Fruit fly (Drosophila melanogaster) whole organism, wandering third instar larva: ENCODE data around the gene Arpc3B.

Experiments
- Abd-B ChIP-seq: fragments of >200 bp; optimal IDR thresholded peaks from 2 replicates; lab custom pipeline; 2017; ENCODE audit warnings: missing biosample characterization, missing genetic modification characterization
- CG32264 ChIP-seq: fragments of 200-800 bp; sonication (Bioruptor generic); optimal IDR thresholded peaks from 2 replicates; lab custom pipeline; 2016; ENCODE audit warnings: missing biosample characterization, missing genetic modification characterization
- CG9705 ChIP-seq: fragments of 200-800 bp; sonication (Bioruptor generic); optimal IDR thresholded peaks from 2 replicates; lab custom pipeline; 2018; ENCODE audit warnings: missing biosample characterization, mild to moderate bottlenecking, missing genetic modification characterization
- CrebA ChIP-seq: fragments of 200-800 bp; sonication (Bioruptor generic); optimal IDR thresholded peaks from 2 replicates; lab custom pipeline; 2016; ENCODE audit warnings: missing biosample characterization, mild to moderate bottlenecking, missing genetic modification characterization, borderline replicate concordance
- Dfd ChIP-seq: fragments of >200 bp; optimal IDR thresholded peaks from 2 replicates; lab custom pipeline; 2017; ENCODE audit warnings: missing biosample characterization, missing genetic modification characterization
- Dif ChIP-seq: fragments of 200-275, 200-300 bp; sonication (Bioruptor generic); optimal IDR thresholded peaks from 2 replicates; lab custom pipeline; 2018; ENCODE audit warnings: missing biosample characterization, missing genetic modification characterization; ENCODE audit not compliant: partially characterized antibody
- GATAd ChIP-seq: sonication (Bioruptor generic); optimal IDR thresholded peaks from 2 replicates; lab custom pipeline; 2016; ENCODE audit warnings: missing biosample characterization, missing genetic modification characterization
- HLH106 ChIP-seq: fragments of 200-800 bp; optimal IDR thresholded peaks from 3 replicates; lab custom pipeline; 2019; ENCODE audit warnings: missing biosample characterization, mild to moderate bottlenecking, missing genetic modification characterization, moderate library complexity
- Hnf4 ChIP-seq: fragments of 200-800 bp; sonication (Bioruptor generic); optimal IDR thresholded peaks from 2 replicates; lab custom pipeline; 2016; ENCODE audit warnings: missing biosample characterization, mild to moderate bottlenecking, missing genetic modification characterization
- Hr78 ChIP-seq: fragments of >200 bp; optimal IDR thresholded peaks from 2 replicates; lab custom pipeline; 2017; ENCODE audit warnings: missing biosample characterization, missing genetic modification characterization
- Hr83 ChIP-seq: fragments of 200-300 bp; sonication (Bioruptor generic); optimal IDR thresholded peaks from 2 replicates; lab custom pipeline; 2016; ENCODE audit warnings: missing biosample characterization, mild to moderate bottlenecking, missing genetic modification characterization, moderate library complexity; ENCODE audit not compliant: poor library complexity, severe bottlenecking
- Jra ChIP-seq: sonication (Bioruptor generic); optimal IDR thresholded peaks from 2 replicates; lab custom pipeline; 2016; ENCODE audit warnings: missing biosample characterization, missing genetic modification characterization
- Mio ChIP-seq: sonication (Bioruptor generic); optimal IDR thresholded peaks from 2 replicates; lab custom pipeline; 2016; ENCODE audit warnings: missing biosample characterization, missing genetic modification characterization
- Myc ChIP-seq: fragments of >200 bp; optimal IDR thresholded peaks from 2 replicates; lab custom pipeline; 2017
- N ChIP-seq: fragments of >200 bp; optimal IDR thresholded peaks from 2 replicates; lab custom pipeline; 2018; ENCODE audit warnings: missing biosample characterization, missing external identifiers, missing genetic modification characterization
- OdsH ChIP-seq: fragments of 200-800 bp; sonication (Bioruptor generic); optimal IDR thresholded peaks from 2 replicates; lab custom pipeline; 2016; ENCODE audit warnings: missing biosample characterization, mild to moderate bottlenecking, missing genetic modification characterization
- Sp1 ChIP-seq: fragments of 200-800 bp; sonication (Bioruptor generic); optimal IDR thresholded peaks from 3 replicates; lab custom pipeline; 2019; ENCODE audit warnings: missing biosample characterization, mild to moderate bottlenecking, missing genetic modification characterization, moderate library complexity
- Vsx2 ChIP-seq: fragments of 200-300, 225-300 bp; sonication (Bioruptor generic); optimal IDR thresholded peaks from 2 replicates; lab custom pipeline; 2018; ENCODE audit warnings: missing biosample characterization, missing genetic modification characterization; ENCODE audit not compliant: partially characterized antibody
- br ChIP-seq: fragments of 200-800 bp; sonication (Bioruptor generic); optimal IDR thresholded peaks from 2 replicates; lab custom pipeline; 2016; ENCODE audit warnings: missing biosample characterization, missing genetic modification characterization
- brk ChIP-seq: fragments of 200-800 bp; sonication (Bioruptor generic); optimal IDR thresholded peaks from 2 replicates; lab custom pipeline; 2016; ENCODE audit warnings: missing biosample characterization, mild to moderate bottlenecking, missing genetic modification characterization
- dl ChIP-seq, 2 experiments: fragments of 175-275, 200-275 bp in 1 of 2; fragments of 200-275 bp in 1 of 2; sonication (Bioruptor generic); optimal IDR thresholded peaks; lab custom pipeline; 2018; ENCODE audit warnings: mild to moderate bottlenecking in 2 of 2, missing biosample characterization in 2 of 2, missing genetic modification characterization in 2 of 2, moderate library complexity in 2 of 2; ENCODE audit not compliant: partially characterized antibody in 2 of 2, insufficient read depth in 1 of 2
- dmrt93B ChIP-seq: fragments of 200-800 bp; sonication (Bioruptor generic); optimal IDR thresholded peaks from 2 replicates; lab custom pipeline; 2018; ENCODE audit warnings: missing biosample characterization, mild to moderate bottlenecking, missing genetic modification characterization
- dsf ChIP-seq: sonication (Bioruptor generic); optimal IDR thresholded peaks from 2 replicates; lab custom pipeline; 2016; ENCODE audit warnings: missing biosample characterization, missing genetic modification characterization, borderline replicate concordance
- ey ChIP-seq: fragments of 200-800 bp; sonication (Bioruptor generic); optimal IDR thresholded peaks from 2 replicates; lab custom pipeline; 2016; ENCODE audit warnings: missing biosample characterization, missing genetic modification characterization
- foxo ChIP-seq, 2 experiments: fragments of 200-800 bp; sonication (Bioruptor generic); optimal IDR thresholded peaks; 2 replicates in 1 of 2; 3 replicates in 1 of 2; lab custom pipeline; 2016 to 2017; ENCODE audit warnings: missing biosample characterization in 2 of 2, missing genetic modification characterization in 2 of 2
- fru ChIP-seq: fragments of 200-800 bp; sonication (Bioruptor generic); optimal IDR thresholded peaks from 3 replicates; lab custom pipeline; 2016; ENCODE audit warnings: missing biosample characterization, mild to moderate bottlenecking, missing genetic modification characterization
- h ChIP-seq: fragments of 200-800 bp; sonication (Bioruptor generic); optimal IDR thresholded peaks from 3 replicates; lab custom pipeline; 2016; ENCODE audit warnings: missing biosample characterization, mild to moderate bottlenecking, missing genetic modification characterization
- lola ChIP-seq: fragments of >200 bp; optimal IDR thresholded peaks from 2 replicates; lab custom pipeline; 2017; ENCODE audit warnings: missing biosample characterization, missing genetic modification characterization
- psq ChIP-seq: fragments of 200-800 bp; sonication (Bioruptor generic); optimal IDR thresholded peaks from 3 replicates; lab custom pipeline; 2017; ENCODE audit warnings: missing biosample characterization, mild to moderate bottlenecking, missing genetic modification characterization, moderate library complexity
- rgr ChIP-seq: fragments of 200-800 bp; sonication (Bioruptor generic); optimal IDR thresholded peaks from 3 replicates; lab custom pipeline; 2016; ENCODE audit warnings: missing biosample characterization, mild to moderate bottlenecking, missing genetic modification characterization
- woc ChIP-seq: sonication (Bioruptor generic); optimal IDR thresholded peaks from 2 replicates; lab custom pipeline; 2016; ENCODE audit warnings: missing biosample characterization, mild to moderate bottlenecking, missing genetic modification characterization

The Arpc3B gene

DNA sequence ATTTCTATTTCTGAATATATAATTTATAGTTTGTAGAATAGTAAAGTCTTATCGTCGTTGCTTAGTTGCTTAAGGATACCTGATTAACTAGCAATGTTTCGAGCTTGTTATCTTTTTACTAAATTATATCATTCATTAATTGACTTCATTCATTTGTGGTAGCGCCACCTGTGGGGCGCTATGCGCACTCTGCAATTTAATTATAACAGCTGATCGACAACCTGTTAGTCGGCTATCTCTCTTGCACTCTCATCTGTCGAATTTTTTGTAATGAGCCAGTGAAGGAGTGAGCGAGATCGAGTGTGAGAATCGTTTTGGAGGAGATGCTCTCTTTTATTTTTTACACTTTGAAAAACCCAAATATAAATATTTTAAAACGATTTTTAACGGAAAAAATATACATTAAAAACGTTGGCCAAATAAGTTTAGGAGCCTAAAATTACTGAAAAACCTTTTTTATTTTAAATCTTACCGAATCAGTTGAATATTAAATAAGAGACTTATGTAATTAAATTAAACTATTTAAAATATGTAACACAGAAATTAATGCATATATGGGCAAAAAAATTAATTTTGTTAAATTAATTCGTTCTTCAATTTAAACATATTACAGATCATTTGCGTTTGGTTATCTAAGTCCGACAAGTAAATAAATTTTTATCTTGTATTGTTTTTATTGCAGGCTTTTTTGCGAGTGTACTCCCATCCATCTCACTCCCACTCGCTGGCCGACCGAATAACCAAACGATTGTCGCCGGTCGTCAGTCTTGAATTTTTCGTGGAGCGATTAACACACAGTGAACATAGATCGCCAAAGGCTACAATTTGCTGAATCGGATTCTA is 14.4 kb downstream of the Arpc3B start, which contains the start of the genes CG16700 and CG4991:
Gene CG16700, plus strand, starts transcription at position 793 of the 843 bp plus-strand sequence.
Gene CG4991, plus strand, starts transcription at position 793 of the 843 bp plus-strand sequence.
- TF ChIP-seq foxo (GFP tag; optimal IDR thresholded peaks at IDR 0.05; lab: Kevin White, UChicago) (peak in 1 of 2 experiments; percentile 82), dl (GFP tag; optimal IDR thresholded peaks at IDR 0.05; lab: Kevin White, UChicago; ENCODE audit: insufficient read depth in 1 of 2, partially characterized antibody in 2 of 2) (peak in 1 of 2 experiments; percentile 4), CrebA (GFP tag; lab: Kevin White, UChicago) (no peak), CG32264 (no peak), N (GFP tag; lab: Kevin White, UChicago) (no peak), Dif (peak; percentile 1), Hr83 (GFP tag; lab: Kevin White, UChicago) (peak; percentile 6), Sp1 (GFP tag; lab: Kevin White, UChicago) (peak; percentile 91), lola (GFP tag; lab: Kevin White, UChicago) (no peak), dmrt93B (GFP tag; lab: Kevin White, UChicago) (peak; percentile 80), Vsx2 (GFP tag; lab: Kevin White, UChicago) (peak; percentile 31), brk (no peak), Hr78 (no peak), Jra (GFP tag; lab: Kevin White, UChicago) (peak; percentile 29), GATAd (GFP tag; lab: Kevin White, UChicago) (peak; percentile 26), woc (peak; percentile 62), Mio (GFP tag; lab: Kevin White, UChicago) (no peak), fru (GFP tag; lab: Kevin White, UChicago) (peak; percentile 71), dsf (GFP tag; lab: Kevin White, UChicago) (no peak), CG9705 (GFP tag; lab: Kevin White, UChicago) (peak; percentile 45), psq (GFP tag; lab: Kevin White, UChicago) (peak; percentile 74), rgr (GFP tag; lab: Kevin White, UChicago) (peak; percentile 66), ey (GFP tag; lab: Kevin White, UChicago) (peak; percentile 48), OdsH (GFP tag; lab: Kevin White, UChicago) (peak; percentile 77), h (peak; percentile 62), Dfd (GFP tag; lab: Kevin White, UChicago) (no peak), HLH106 (tag; lab: Kevin White, UChicago) (peak; percentile 91)
- TF ChIP-seq, all 38 proteins: peak for 18

DNA sequence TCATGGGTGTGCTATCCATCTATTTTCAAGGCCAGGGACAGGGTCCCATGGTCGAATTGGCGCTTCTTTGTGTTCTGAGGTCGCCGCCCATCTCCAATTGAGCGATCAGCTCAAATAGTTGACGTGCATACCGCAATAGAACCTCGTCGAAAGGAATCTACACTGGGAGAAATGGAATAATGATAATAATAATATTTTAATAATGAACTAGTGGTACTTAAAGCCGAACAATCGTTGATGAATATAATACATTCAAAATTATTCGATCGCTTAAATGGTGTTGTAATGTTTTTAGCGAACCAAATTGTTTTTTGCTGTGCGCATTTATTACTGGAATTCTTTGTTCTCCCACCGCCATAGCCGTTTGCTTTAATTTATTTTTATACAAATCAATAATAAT is 15.1 kb downstream of the Arpc3B start:
- TF ChIP-seq Jra (GFP tag; lab: Kevin White, UChicago) (no peak), foxo (GFP tag; optimal IDR thresholded peaks at IDR 0.05; lab: Kevin White, UChicago) (peak in 1 of 2 experiments; percentile 15), HLH106 (tag; lab: Kevin White, UChicago) (peak; percentile 27)

DNA sequence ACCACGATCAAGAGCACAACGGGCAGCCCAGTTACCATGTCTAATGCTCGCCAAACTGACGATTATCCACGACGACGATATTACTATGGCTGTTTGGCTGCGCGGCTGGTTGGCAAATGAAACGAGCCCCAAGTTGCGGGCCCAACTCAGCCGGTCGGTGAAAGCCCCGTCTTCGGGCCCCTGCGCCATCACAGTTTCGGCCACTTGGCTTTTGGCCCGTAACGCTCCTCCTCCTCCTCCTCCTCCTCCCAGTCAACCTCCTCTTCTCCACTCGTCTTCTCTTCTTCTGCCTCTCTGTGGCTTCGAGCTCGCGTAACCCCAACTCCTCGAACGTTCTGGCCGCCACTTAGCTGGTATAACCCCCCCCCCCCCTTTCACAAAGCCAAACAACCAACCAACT is 18.1 kb downstream of the Arpc3B start, which contains the start of gene CG8945:
Gene CG8945, minus strand, starts transcription at position 101 of the 400 bp plus-strand sequence.
- no peak for TF ChIP-seq dmrt93B (GFP tag; lab: Kevin White, UChicago)
- no peak for TF ChIP-seq psq (GFP tag; lab: Kevin White, UChicago)
- no peak for TF ChIP-seq Myc
- no peak for TF ChIP-seq OdsH (GFP tag; lab: Kevin White, UChicago)
- TF ChIP-seq Vsx2 (GFP tag; lab: Kevin White, UChicago) = no peak
- TF ChIP-seq Abd-B = no peak
- no peak for TF ChIP-seq Hr83 (GFP tag; lab: Kevin White, UChicago)
- no peak for TF ChIP-seq Hnf4
- no peak for TF ChIP-seq Dfd (GFP tag; lab: Kevin White, UChicago)
- no peak for TF ChIP-seq br (GFP tag; lab: Kevin White, UChicago)
- TF ChIP-seq Hr78 = no peak
- no peak for TF ChIP-seq foxo (GFP tag; optimal IDR thresholded peaks at IDR 0.05; lab: Kevin White, UChicago)

DNA sequence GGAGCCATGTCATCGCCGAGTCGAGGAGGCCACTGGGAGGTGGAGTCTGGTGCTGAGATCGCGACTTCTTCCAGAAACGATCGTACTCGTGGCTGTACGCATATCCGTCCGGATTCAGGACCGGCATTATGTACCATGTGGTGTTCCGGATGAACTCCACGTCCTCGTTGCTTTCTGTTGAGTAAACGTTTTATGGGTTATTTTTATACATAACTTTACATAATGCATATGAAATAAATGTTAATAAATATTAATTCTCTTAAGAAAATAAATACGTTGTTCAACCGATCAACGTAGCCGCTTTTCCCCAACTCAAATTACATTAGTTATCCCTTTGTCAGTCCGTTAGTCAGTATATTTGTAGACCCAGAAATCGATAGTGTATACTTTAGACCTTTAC is 24.5 kb downstream of the Arpc3B start, which contains the start of gene CG4955:
Gene CG4955, plus strand, starts transcription at position 301 of the 400 bp plus-strand sequence.
- TF ChIP-seq psq (GFP tag; lab: Kevin White, UChicago) (no peak), Sp1 (GFP tag; lab: Kevin White, UChicago) (no peak), Hr78 (no peak), fru (GFP tag; lab: Kevin White, UChicago) (no peak), Hr83 (GFP tag; lab: Kevin White, UChicago) (no peak), woc (no peak), lola (GFP tag; lab: Kevin White, UChicago) (no peak)
- TF ChIP-seq, all 38 proteins: peak for 0
